Worm (Caenorhabditis elegans) whole organism, L2 larva: ENCODE data around the gene cnnm-5.

ENCODE experiments used
- ceh-82 ChIP-seq: fragments of 150-350 bp; optimal IDR thresholded peaks from 2 replicates; lab custom pipeline; 2014; ENCODE audit warnings: missing biosample characterization, missing genetic modification characterization
- egl-27 ChIP-seq: sonication (generic microtip); optimal IDR thresholded peaks from 3 replicates; lab custom pipeline; 2017; ENCODE audit warnings: missing biosample characterization, missing genetic modification reagents, missing genetic modification characterization
- nhr-10 ChIP-seq: sonication (generic microtip); optimal IDR thresholded peaks from 2 replicates; lab custom pipeline; 2017; ENCODE audit warnings: missing biosample characterization, missing genetic modification characterization
- nhr-6 ChIP-seq: fragments of 150-350 bp; optimal IDR thresholded peaks from 2 replicates; lab custom pipeline; 2014; ENCODE audit warnings: missing biosample characterization, missing genetic modification characterization
- nhr-77 ChIP-seq: fragments of 150-350 bp; optimal IDR thresholded peaks from 2 replicates; lab custom pipeline; 2014; ENCODE audit warnings: missing biosample characterization, missing genetic modification characterization
- unc-62 ChIP-seq: fragments of 150-350 bp; optimal IDR thresholded peaks from 2 replicates; lab custom pipeline; 2014; ENCODE audit warnings: missing biosample characterization, missing genetic modification reagents, missing genetic modification characterization
- ztf-11 ChIP-seq: sonication (generic microtip); optimal IDR thresholded peaks from 2 replicates; lab custom pipeline; 2017; ENCODE audit warnings: missing biosample characterization, missing genetic modification characterization

- TF ChIP-seq nhr-77 (no peak), egl-27 (tag; lab: Kevin White, UChicago) (peak; percentile 25), ztf-11 (tag; lab: Kevin White, UChicago) (no peak), nhr-10 (tag; lab: Kevin White, UChicago) (no peak), nhr-6 (tag; lab: Kevin White, UChicago) (no peak), unc-62 (GFP tag; lab: Kevin White, UChicago) (peak; percentile 27), ceh-82 (tag; lab: Kevin White, UChicago) (no peak)
Measured at ce11 chrIII:3786427-3786935, 42.5 kb downstream of the cnnm-5 start, which contains the start of gene acy-3.
